Fruit fly (Drosophila melanogaster) whole organism, embryonic: ENCODE results near the gene Pif1A.

ENCODE experiments used
- B-H2 ChIP-seq: fragments of 200-800 bp; sonication (Bioruptor generic); optimal IDR thresholded peaks from 2 replicates; lab custom pipeline; 2018; ENCODE audit warnings: missing biosample characterization, mild to moderate bottlenecking, missing genetic modification characterization
- Bdp1 ChIP-seq: fragments of 200-800 bp; sonication (Bioruptor generic); optimal IDR thresholded peaks from 3 replicates; lab custom pipeline; 2016; ENCODE audit warnings: missing biosample characterization, missing genetic modification characterization
- CG1024 ChIP-seq: fragments of 200-800 bp; sonication (Bioruptor generic); IDR thresholded peaks from 2 replicates; pipeline ENCODE4 v1.3.6; 2022; ENCODE audit warnings: missing biosample characterization, missing genetic modification characterization
- CG10267 ChIP-seq: fragments of 200-800 bp; sonication (Bioruptor generic); optimal IDR thresholded peaks from 2 replicates; lab custom pipeline; 2018; ENCODE audit warnings: missing biosample characterization, mild to moderate bottlenecking, missing genetic modification characterization, moderate library complexity
- CG11093 ChIP-seq: fragments of 200-800 bp; sonication (Bioruptor generic); IDR thresholded peaks from 3 replicates; pipeline ENCODE4 v1.3.6; 2022; ENCODE audit warnings: missing biosample characterization, missing genetic modification characterization
- CG12744 ChIP-seq: fragments of 200-800 bp; sonication (Bioruptor generic); optimal IDR thresholded peaks from 2 replicates; lab custom pipeline; 2016; ENCODE audit warnings: missing biosample characterization, missing genetic modification characterization
- CG14710 ChIP-seq: fragments of 200-800 bp; sonication (Bioruptor generic); optimal IDR thresholded peaks from 3 replicates; lab custom pipeline; 2019; ENCODE audit warnings: missing biosample characterization, mild to moderate bottlenecking, missing genetic modification characterization, moderate library complexity
- CG17361 ChIP-seq: fragments of 200-800 bp; sonication (Bioruptor generic); IDR thresholded peaks from 3 replicates; pipeline ENCODE4 v1.3.6; 2022; ENCODE audit warnings: missing biosample characterization, missing genetic modification characterization
- CG17829 ChIP-seq: fragments of 200-800 bp; optimal IDR thresholded peaks from 2 replicates; lab custom pipeline; 2019; ENCODE audit warnings: missing biosample characterization, mild to moderate bottlenecking, missing genetic modification characterization, moderate library complexity
- CG18619 ChIP-seq: fragments of 200-800 bp; sonication (Bioruptor generic); optimal IDR thresholded peaks from 3 replicates; lab custom pipeline; 2017; ENCODE audit warnings: missing biosample characterization, mild to moderate bottlenecking, missing genetic modification characterization
- CG31224 ChIP-seq: fragments of 200-800 bp; sonication (Bioruptor generic); IDR thresholded peaks from 2 replicates; pipeline ENCODE4 v1.3.6; 2022; ENCODE audit warnings: missing biosample characterization, missing genetic modification characterization
- CG34376 ChIP-seq: fragments of 200-800 bp; sonication (Bioruptor generic); optimal IDR thresholded peaks from 2 replicates; lab custom pipeline; 2018; ENCODE audit warnings: missing biosample characterization, mild to moderate bottlenecking, missing genetic modification characterization
- CG3995 ChIP-seq: fragments of 200-800 bp; sonication (Bioruptor generic); optimal IDR thresholded peaks from 3 replicates; lab custom pipeline; 2016; ENCODE audit warnings: missing biosample characterization, missing genetic modification characterization
- CG6683 ChIP-seq: fragments of 200-800 bp; sonication (Bioruptor generic); optimal IDR thresholded peaks from 2 replicates; lab custom pipeline; 2017; ENCODE audit warnings: missing biosample characterization, mild to moderate bottlenecking, missing genetic modification characterization, missing genetic modification reagents
- CG7987 ChIP-seq: fragments of 200-800 bp; sonication (Bioruptor generic); optimal IDR thresholded peaks from 2 replicates; lab custom pipeline; 2018; ENCODE audit warnings: missing biosample characterization, mild to moderate bottlenecking, missing genetic modification characterization, moderate library complexity
- CG9609 ChIP-seq: fragments of 200-800 bp; sonication (Bioruptor generic); optimal IDR thresholded peaks from 3 replicates; lab custom pipeline; 2016; ENCODE audit warnings: missing biosample characterization, missing genetic modification characterization
- CkIIα-i1 ChIP-seq: fragments of 200-800 bp; sonication (Bioruptor generic); IDR thresholded peaks from 2 replicates; pipeline ENCODE4 v1.3.6; 2022; ENCODE audit warnings: missing biosample characterization, missing genetic modification characterization
- Dfd ChIP-seq, 2 experiments: fragments of >200 bp; optimal IDR thresholded peaks; 2 replicates each; lab custom pipeline; 2017; ENCODE audit warnings: missing biosample characterization in 2 of 2, missing genetic modification characterization in 2 of 2
- Drgx ChIP-seq: fragments of 200-800 bp; sonication (Bioruptor generic); IDR thresholded peaks from 2 replicates; pipeline ENCODE4 v1.3.6; 2022; ENCODE audit warnings: missing biosample characterization, missing genetic modification characterization
- Hey ChIP-seq: fragments of 200-800 bp; sonication (Bioruptor generic); optimal IDR thresholded peaks from 3 replicates; lab custom pipeline; 2018; ENCODE audit warnings: missing biosample characterization, mild to moderate bottlenecking, missing genetic modification characterization
- MBD-R2 ChIP-seq: fragments of 200-800 bp; sonication (Bioruptor generic); IDR thresholded peaks from 2 replicates; pipeline ENCODE4 v1.3.6; 2022; ENCODE audit warnings: missing biosample characterization, missing genetic modification characterization
- Med ChIP-seq: fragments of 200-800 bp; sonication (Bioruptor generic); peaks from one replicate; lab custom pipeline; 2016; ENCODE audit warnings: missing biosample characterization, missing genetic modification characterization, mild to moderate bottlenecking, inconsistent platforms, moderate library complexity
- NfI ChIP-seq: fragments of 200-800 bp; sonication (Bioruptor generic); optimal IDR thresholded peaks from 3 replicates; lab custom pipeline; 2018; ENCODE audit warnings: missing biosample characterization, mild to moderate bottlenecking, missing genetic modification characterization, moderate library complexity
- Rx ChIP-seq: fragments of 200-800 bp; sonication (Bioruptor generic); IDR thresholded peaks from 2 replicates; pipeline ENCODE4 v1.3.6; 2022; ENCODE audit warnings: missing biosample characterization, missing genetic modification characterization
- Scr ChIP-seq: fragments of 200-800 bp; sonication (Bioruptor generic); IDR thresholded peaks from 2 replicates; pipeline ENCODE4 v1.3.6; 2022; ENCODE audit warnings: missing biosample characterization, missing genetic modification characterization; ENCODE audit not compliant: partially characterized antibody
- Side ChIP-seq: fragments of 200-800 bp; sonication (Bioruptor generic); optimal IDR thresholded peaks from 2 replicates; lab custom pipeline; 2016; ENCODE audit warnings: missing biosample characterization, missing genetic modification characterization
- Usf ChIP-seq: fragments of 200-800 bp; sonication (Bioruptor generic); optimal IDR thresholded peaks from 2 replicates; lab custom pipeline; 2017; ENCODE audit warnings: missing genotype, missing biosample characterization, missing genetic modification characterization
- ab ChIP-seq: fragments of 200-800 bp; sonication (Bioruptor generic); optimal IDR thresholded peaks from 2 replicates; lab custom pipeline; 2016; ENCODE audit warnings: missing biosample characterization, missing genetic modification characterization
- ase ChIP-seq: fragments of 200-800 bp; sonication (Bioruptor generic); IDR thresholded peaks from 3 replicates; pipeline ENCODE4 v1.3.6; 2022; ENCODE audit warnings: missing biosample characterization, missing genetic modification characterization
- bigmax ChIP-seq: fragments of 200-800 bp; sonication (Bioruptor generic); optimal IDR thresholded peaks from 2 replicates; lab custom pipeline; 2018; ENCODE audit warnings: missing biosample characterization, mild to moderate bottlenecking, missing genetic modification characterization
- br ChIP-seq: fragments of >200 bp; optimal IDR thresholded peaks from 2 replicates; lab custom pipeline; 2017
- bsh ChIP-seq, 2 experiments: fragments of 200-800 bp; sonication (Bioruptor generic); optimal IDR thresholded peaks; 2 replicates each; lab custom pipeline; 2017 to 2018; ENCODE audit warnings: mild to moderate bottlenecking in 2 of 2, missing biosample characterization in 2 of 2, missing genetic modification characterization in 2 of 2, moderate library complexity in 1 of 2
- ci ChIP-seq: fragments of 200-800 bp; sonication (Bioruptor generic); IDR thresholded peaks from 3 replicates; pipeline ENCODE4 v1.3.6; 2022; ENCODE audit warnings: missing biosample characterization, missing genetic modification characterization
- fd102C ChIP-seq: fragments of 200-800 bp; sonication (Bioruptor generic); optimal IDR thresholded peaks from 2 replicates; lab custom pipeline; 2018; ENCODE audit warnings: missing biosample characterization, mild to moderate bottlenecking, missing genetic modification characterization, moderate library complexity
- gem ChIP-seq: fragments of 200-800 bp; sonication (Bioruptor generic); optimal IDR thresholded peaks from 2 replicates; lab custom pipeline; 2019; ENCODE audit warnings: missing biosample characterization, mild to moderate bottlenecking, missing genetic modification characterization, moderate library complexity
- gro ChIP-seq: fragments of 200-800 bp; sonication (Bioruptor generic); optimal IDR thresholded peaks from 2 replicates; lab custom pipeline; 2016; ENCODE audit warnings: missing biosample characterization, missing genetic modification characterization
- kni ChIP-seq: fragments of 200-800 bp; sonication (Bioruptor generic); optimal IDR thresholded peaks from 3 replicates; lab custom pipeline; 2017; ENCODE audit warnings: mild to moderate bottlenecking, missing biosample characterization, missing genetic modification reagents, missing genetic modification characterization
- mam ChIP-seq: fragments of 200-800 bp; sonication (Bioruptor generic); optimal IDR thresholded peaks from 3 replicates; lab custom pipeline; 2016; ENCODE audit warnings: missing biosample characterization, missing genetic modification characterization
- nau ChIP-seq: fragments of 200-800 bp; sonication (Bioruptor generic); optimal IDR thresholded peaks from 3 replicates; lab custom pipeline; 2017; ENCODE audit warnings: missing biosample characterization, mild to moderate bottlenecking, missing genetic modification characterization, missing genetic modification reagents
- onecut ChIP-seq: fragments of 200-800 bp; sonication (Bioruptor generic); IDR thresholded peaks from 2 replicates; pipeline ENCODE4 v1.3.6; 2022; ENCODE audit warnings: missing biosample characterization, missing genetic modification characterization
- p53 ChIP-seq: fragments of 200-800 bp; sonication (Bioruptor generic); optimal IDR thresholded peaks from 2 replicates; lab custom pipeline; 2016; ENCODE audit warnings: missing biosample characterization, missing genetic modification characterization
- pnt ChIP-seq: fragments of 200-800 bp; sonication (Bioruptor generic); optimal IDR thresholded peaks from 3 replicates; lab custom pipeline; 2016; ENCODE audit warnings: missing biosample characterization, missing genetic modification characterization
- psq ChIP-seq: fragments of 200-800 bp; sonication (Bioruptor generic); optimal IDR thresholded peaks from 2 replicates; lab custom pipeline; 2017; ENCODE audit warnings: missing biosample characterization, missing genetic modification characterization
- pzg ChIP-seq: fragments of 200-800 bp; sonication (Bioruptor generic); optimal IDR thresholded peaks from 3 replicates; lab custom pipeline; 2018; ENCODE audit warnings: missing biosample characterization, mild to moderate bottlenecking, missing genetic modification characterization, moderate library complexity
- row ChIP-seq: fragments of 200-800 bp; sonication (Bioruptor generic); IDR thresholded peaks from 3 replicates; pipeline ENCODE4 v1.3.6; 2022; ENCODE audit warnings: missing biosample characterization, missing genetic modification characterization
- sc ChIP-seq, 3 experiments: fragments of >200 bp in 2 of 3; fragments of 200-800 bp in 1 of 3; sonication (Bioruptor generic) in 1 of 3; optimal IDR thresholded peaks; 2 replicates in 2 of 3; 3 replicates in 1 of 3; lab custom pipeline; 2017; ENCODE audit warnings: mild to moderate bottlenecking in 1 of 3, missing biosample characterization in 1 of 3, missing genetic modification characterization in 1 of 3, missing genetic modification reagents in 1 of 3
- slou ChIP-seq: fragments of 200-800 bp; sonication (Bioruptor generic); optimal IDR thresholded peaks from 3 replicates; lab custom pipeline; 2016; ENCODE audit warnings: missing biosample characterization, missing genetic modification characterization
- sqz ChIP-seq: fragments of 200-800 bp; sonication (Bioruptor generic); optimal IDR thresholded peaks from 3 replicates; lab custom pipeline; 2018; ENCODE audit warnings: missing biosample characterization, mild to moderate bottlenecking, missing genetic modification characterization
- ssp ChIP-seq: fragments of 200-800 bp; sonication (Bioruptor generic); IDR thresholded peaks from 2 replicates; pipeline ENCODE4 v1.3.6; 2022; ENCODE audit warnings: missing biosample characterization, missing genetic modification characterization
- tll ChIP-seq, 2 experiments: fragments of 200-800 bp in 1 of 2; fragments of >200 bp in 1 of 2; sonication (Bioruptor generic) in 1 of 2; optimal IDR thresholded peaks; 2 replicates each; lab custom pipeline; 2017 to 2019; ENCODE audit warnings: missing biosample characterization in 2 of 2, missing genetic modification characterization in 2 of 2, mild to moderate bottlenecking in 1 of 2, moderate library complexity in 1 of 2
- vvl ChIP-seq: fragments of 200-800 bp; sonication (Bioruptor generic); IDR thresholded peaks from 2 replicates; pipeline ENCODE4 v1.3.6; 2022; ENCODE audit warnings: missing biosample characterization, missing genetic modification characterization

Pif1A gene

DNA sequence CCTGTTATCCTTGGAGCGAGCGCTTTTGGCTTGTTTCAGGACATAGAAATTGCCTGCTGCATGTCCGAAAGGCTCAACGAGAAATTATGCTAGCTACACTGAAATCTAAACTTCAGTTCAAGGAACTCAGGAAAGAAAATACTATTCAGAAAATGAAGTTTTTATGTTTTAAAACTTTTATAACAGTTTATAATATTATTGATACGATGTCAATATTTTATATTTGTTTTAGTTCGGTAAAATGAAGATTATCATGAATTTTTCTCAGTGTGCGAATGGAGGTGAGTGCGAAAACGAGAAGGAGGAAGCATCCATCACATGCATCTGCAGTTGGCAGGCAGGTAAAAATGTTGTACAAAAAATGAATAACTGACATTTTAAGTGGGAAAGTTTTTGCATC lies 54.6 kb downstream of the Pif1A start (continued):
- TF ChIP-seq row (GFP tag; lab: Robert Waterston, UW) (peak; percentile 69), CG17361 (peak; percentile 71; the same call in 2 of the 3 replicates), MBD-R2 (GFP tag; lab: Robert Waterston, UW) (peak; percentile 15; the same call in 1 of the 2 replicates), bigmax (GFP tag; lab: Kevin White, UChicago) (no peak), CG1024 (GFP tag; lab: Robert Waterston, UW) (peak; percentile 42; the same call in 1 of the 2 replicates), nau (GFP tag; lab: Kevin White, UChicago) (no peak), CG7987 (GFP tag; lab: Kevin White, UChicago) (no peak), CG10267 (tag; lab: Kevin White, UChicago) (peak; percentile 62), psq (GFP tag; lab: Kevin White, UChicago) (no peak), Med (GFP tag; lab: Kevin White, UChicago) (peak; percentile 70), Side (GFP tag; lab: Kevin White, UChicago) (no peak), sqz (no peak), B-H2 (no peak), vvl (peak; percentile 73), br (no peak), NfI (GFP tag; lab: Kevin White, UChicago) (peak; percentile 16), Bdp1 (GFP tag; lab: Kevin White, UChicago) (no peak), gem (tag; lab: Kevin White, UChicago) (peak; percentile 84), ase (GFP tag; lab: Robert Waterston, UW) (peak; percentile 48; the same call in 1 of the 3 replicates), Scr (GFP tag; lab: Robert Waterston, UW) (no peak), CG31224 (GFP tag; lab: Robert Waterston, UW) (peak; percentile 47; the same call in 1 of the 2 replicates), onecut (peak; percentile 80; the same call in 1 of the 2 replicates), mam (no peak), Usf (GFP tag; lab: Kevin White, UChicago) (no peak), Drgx (GFP tag; lab: Robert Waterston, UW) (peak; percentile 81), gro (GFP tag; lab: Kevin White, UChicago) (no peak), Dfd (GFP tag; optimal IDR thresholded peaks at IDR 0.05; lab: Kevin White, UChicago) (no peak), CG17829 (peak; percentile 78), tll (GFP tag; optimal IDR thresholded peaks at IDR 0.05; lab: Kevin White, UChicago) (no peak), fd102C (GFP tag; lab: Kevin White, UChicago) (peak; percentile 25), kni (GFP tag; lab: Kevin White, UChicago) (no peak), pnt (GFP tag; lab: Kevin White, UChicago) (no peak), CG6683 (GFP tag; lab: Kevin White, UChicago) (no peak), slou (GFP tag; lab: Kevin White, UChicago) (no peak), p53 (no peak), ssp (GFP tag; lab: Robert Waterston, UW) (peak; percentile 30; the same call in 1 of the 2 replicates), ab (GFP tag; lab: Kevin White, UChicago) (no peak), CG3995 (GFP tag; lab: Kevin White, UChicago) (no peak), sc (optimal IDR thresholded peaks at IDR 0.05; lab: Kevin White, UChicago) (no peak), sc (GFP tag; optimal IDR thresholded peaks at IDR 0.05; lab: Kevin White, UChicago) (peak; percentile 41), ci (GFP tag; lab: Robert Waterston, UW) (peak; percentile 69; the same call in 2 of the 3 replicates), pzg (no peak), CG11093 (GFP tag; lab: Robert Waterston, UW) (peak; percentile 54; the same call in 2 of the 3 replicates), CG18619 (GFP tag; lab: Kevin White, UChicago) (peak; percentile 20), CG34376 (no peak), CG9609 (no peak), CkIIα-i1 (no peak), CG12744 (GFP tag; lab: Kevin White, UChicago) (no peak), Rx (no peak), Hey (tag; lab: Kevin White, UChicago) (no peak), bsh (GFP tag; optimal IDR thresholded peaks at IDR 0.05; lab: Kevin White, UChicago) (peak in 1 of 2 experiments; percentile 75), CG14710 (tag; lab: Kevin White, UChicago) (peak; percentile 70)
